Fruit fly (Drosophila melanogaster) whole organism, embryonic: ENCODE results near the gene CG42833.

Experiments used
- Atf-2 ChIP-seq: fragments of 200-800 bp; sonication (Bioruptor generic); optimal IDR thresholded peaks from 2 replicates; lab custom pipeline; 2016; ENCODE audit warnings: missing biosample characterization, missing genetic modification characterization
- Awh ChIP-seq: fragments of 200-800 bp; sonication (Bioruptor generic); IDR thresholded peaks from 2 replicates; pipeline ENCODE4, ENCODE4 v1.3.6; 2022; ENCODE audit warnings: missing biosample characterization, missing genetic modification characterization
- CG10209 ChIP-seq: fragments of 200-800 bp; sonication (Bioruptor generic); optimal IDR thresholded peaks from 3 replicates; lab custom pipeline; 2017; ENCODE audit warnings: missing biosample characterization, mild to moderate bottlenecking, missing genetic modification characterization, missing genetic modification reagents
- CG10274 ChIP-seq: fragments of 200-800 bp; sonication (Bioruptor generic); optimal IDR thresholded peaks from 3 replicates; lab custom pipeline; 2017; ENCODE audit warnings: missing biosample characterization, mild to moderate bottlenecking, missing genetic modification characterization
- CG12071 ChIP-seq: fragments of 200-800 bp; sonication (Bioruptor generic); optimal IDR thresholded peaks from 3 replicates; lab custom pipeline; 2018; ENCODE audit warnings: missing biosample characterization, mild to moderate bottlenecking, missing genetic modification characterization
- CG12155 ChIP-seq: fragments of 200-800 bp; sonication (Bioruptor generic); optimal IDR thresholded peaks from 3 replicates; lab custom pipeline; 2016; ENCODE audit warnings: missing biosample characterization, missing genetic modification characterization
- CG13123 ChIP-seq: fragments of 200-800 bp; sonication (Bioruptor generic); optimal IDR thresholded peaks from 2 replicates; lab custom pipeline; 2016; ENCODE audit warnings: missing biosample characterization, missing genetic modification characterization
- CG17359 ChIP-seq: fragments of 200-800 bp; sonication (Bioruptor generic); optimal IDR thresholded peaks from 3 replicates; lab custom pipeline; 2018; ENCODE audit warnings: missing biosample characterization, mild to moderate bottlenecking, missing genetic modification characterization, moderate library complexity
- CG18011 ChIP-seq: fragments of 200-800 bp; sonication (Bioruptor generic); optimal IDR thresholded peaks from 2 replicates; lab custom pipeline; 2017; ENCODE audit warnings: missing biosample characterization, missing genetic modification characterization, mild to moderate bottlenecking, moderate library complexity, missing genotype
- CG18764 ChIP-seq: fragments of 200-800 bp; sonication (Bioruptor generic); optimal IDR thresholded peaks from 3 replicates; lab custom pipeline; 2016; ENCODE audit warnings: missing biosample characterization, missing genetic modification characterization
- CG30403 ChIP-seq: fragments of 200-800 bp; sonication (Bioruptor generic); optimal IDR thresholded peaks from 3 replicates; lab custom pipeline; 2016; ENCODE audit warnings: missing biosample characterization, missing genetic modification characterization
- CG31388 ChIP-seq: fragments of 200-800 bp; sonication (Bioruptor generic); optimal IDR thresholded peaks from 2 replicates; lab custom pipeline; 2016; ENCODE audit warnings: missing biosample characterization, missing genetic modification characterization
- CG3163 ChIP-seq: fragments of 200-800 bp; sonication (Bioruptor generic); optimal IDR thresholded peaks from 3 replicates; lab custom pipeline; 2016; ENCODE audit warnings: missing biosample characterization, missing genetic modification characterization
- CG3281 ChIP-seq: fragments of 200-800 bp; sonication (Bioruptor generic); optimal IDR thresholded peaks from 3 replicates; lab custom pipeline; 2017; ENCODE audit warnings: missing biosample characterization, mild to moderate bottlenecking, missing genetic modification characterization
- CG34224 ChIP-seq: fragments of 200-800 bp; sonication (Bioruptor generic); IDR thresholded peaks from 3 replicates; pipeline ENCODE4 v1.3.6; 2022; ENCODE audit warnings: missing biosample characterization, missing genetic modification characterization; ENCODE audit not compliant: partially characterized antibody
- CG34422 ChIP-seq: fragments of 200-800 bp; sonication (Bioruptor generic); IDR thresholded peaks from 3 replicates; pipeline ENCODE4 v1.3.6; 2022; ENCODE audit warnings: missing biosample characterization, missing genetic modification characterization
- CG8478 ChIP-seq: fragments of >200 bp; optimal IDR thresholded peaks from 2 replicates; lab custom pipeline; 2018
- CG9437 ChIP-seq: fragments of 200-800 bp; sonication (Bioruptor generic); optimal IDR thresholded peaks from 2 replicates; lab custom pipeline; 2018; ENCODE audit warnings: missing biosample characterization, mild to moderate bottlenecking, missing genetic modification characterization
- CG9797 ChIP-seq: fragments of 200-800 bp; sonication (Bioruptor generic); optimal IDR thresholded peaks from 3 replicates; lab custom pipeline; 2018; ENCODE audit warnings: missing biosample characterization, mild to moderate bottlenecking, missing genetic modification characterization
- CG9932 ChIP-seq: fragments of 200-800 bp; sonication (Bioruptor generic); IDR thresholded peaks from 2 replicates; pipeline ENCODE4 v1.3.6; 2022; ENCODE audit warnings: missing biosample characterization, missing genetic modification characterization
- Dad ChIP-seq: fragments of 200-800 bp; sonication (Bioruptor generic); optimal IDR thresholded peaks from 3 replicates; lab custom pipeline; 2016; ENCODE audit warnings: missing biosample characterization, missing genetic modification characterization
- Dbx ChIP-seq: fragments of 200-800 bp; sonication (Bioruptor generic); IDR thresholded peaks from 3 replicates; pipeline ENCODE4 v1.3.6; 2022; ENCODE audit warnings: missing biosample characterization, missing genetic modification characterization
- Dek ChIP-seq: fragments of 200-800 bp; sonication (Bioruptor generic); optimal IDR thresholded peaks from 3 replicates; lab custom pipeline; 2019; ENCODE audit warnings: missing biosample characterization, mild to moderate bottlenecking, missing genetic modification characterization, moderate library complexity
- Fer3 ChIP-seq: fragments of 200-800 bp; sonication (Bioruptor generic); optimal IDR thresholded peaks from 2 replicates; lab custom pipeline; 2018; ENCODE audit warnings: missing biosample characterization, mild to moderate bottlenecking, missing genetic modification characterization, moderate library complexity
- H15 ChIP-seq: fragments of 200-800 bp; sonication (Bioruptor generic); IDR thresholded peaks from 3 replicates; pipeline ENCODE4 v1.3.6; 2022; ENCODE audit warnings: missing biosample characterization, missing genetic modification characterization
- HLH54F ChIP-seq: fragments of 200-800 bp; sonication (Bioruptor generic); optimal IDR thresholded peaks from 3 replicates; lab custom pipeline; 2016; ENCODE audit warnings: missing biosample characterization, missing genetic modification characterization
- Kr ChIP-seq: fragments of 200-800 bp; sonication (Bioruptor generic); optimal IDR thresholded peaks from 2 replicates; lab custom pipeline; 2017; ENCODE audit warnings: missing biosample characterization, mild to moderate bottlenecking, missing genetic modification characterization
- Lhr ChIP-seq: fragments of 200-800 bp; sonication (Bioruptor generic); optimal IDR thresholded peaks from 3 replicates; lab custom pipeline; 2017; ENCODE audit warnings: mild to moderate bottlenecking, missing biosample characterization, missing genetic modification reagents, missing genetic modification characterization
- Meics ChIP-seq: fragments of 200-800 bp; sonication (Bioruptor generic); optimal IDR thresholded peaks from 2 replicates; lab custom pipeline; 2017; ENCODE audit warnings: missing biosample characterization, mild to moderate bottlenecking, missing genetic modification characterization
- NC2β ChIP-seq: fragments of 200-800 bp; sonication (Bioruptor generic); optimal IDR thresholded peaks from 2 replicates; lab custom pipeline; 2016; ENCODE audit warnings: missing biosample characterization, missing genetic modification characterization
- NFAT ChIP-seq: fragments of 200-800 bp; sonication (Bioruptor generic); IDR thresholded peaks from 2 replicates; pipeline ENCODE4 v1.3.6; 2022; ENCODE audit warnings: missing biosample characterization, missing genetic modification characterization
- Oli ChIP-seq: fragments of 200-800 bp; sonication (Bioruptor generic); optimal IDR thresholded peaks from 2 replicates; lab custom pipeline; 2018; ENCODE audit warnings: missing biosample characterization, mild to moderate bottlenecking, missing genetic modification characterization, moderate library complexity
- Vsx1 ChIP-seq: fragments of 200-800 bp; sonication (Bioruptor generic); optimal IDR thresholded peaks from 2 replicates; lab custom pipeline; 2017; ENCODE audit warnings: missing biosample characterization, mild to moderate bottlenecking, missing genetic modification characterization, missing genetic modification reagents
- Xrp1 ChIP-seq: fragments of 200-800 bp; sonication (Bioruptor generic); IDR thresholded peaks from 2 replicates; pipeline ENCODE4 v1.3.6; 2022; ENCODE audit warnings: missing biosample characterization, missing genetic modification characterization
- ase ChIP-seq: fragments of 200-800 bp; sonication (Bioruptor generic); IDR thresholded peaks from 3 replicates; pipeline ENCODE4 v1.3.6; 2022; ENCODE audit warnings: missing biosample characterization, missing genetic modification characterization
- bbx ChIP-seq: fragments of 200-800 bp; sonication (Bioruptor generic); IDR thresholded peaks from 2 replicates; pipeline ENCODE4 v1.3.6; 2022; ENCODE audit warnings: missing biosample characterization, missing genetic modification characterization; ENCODE audit not compliant: partially characterized antibody
- corto ChIP-seq: fragments of 200-800 bp; sonication (Bioruptor generic); optimal IDR thresholded peaks from 2 replicates; lab custom pipeline; 2016; ENCODE audit warnings: missing biosample characterization, mild to moderate bottlenecking, missing genetic modification characterization, moderate library complexity
- ewg ChIP-seq: fragments of 200-800 bp; sonication (Bioruptor generic); optimal IDR thresholded peaks from 3 replicates; lab custom pipeline; 2017; ENCODE audit warnings: mild to moderate bottlenecking, missing biosample characterization, missing genetic modification reagents, missing genetic modification characterization
- fd3F ChIP-seq: fragments of 200-800 bp; sonication (Bioruptor generic); optimal IDR thresholded peaks from 2 replicates; lab custom pipeline; 2018; ENCODE audit warnings: missing biosample characterization, mild to moderate bottlenecking, missing genetic modification characterization, moderate library complexity
- gsb-n ChIP-seq: fragments of 200-800 bp; sonication (Bioruptor generic); optimal IDR thresholded peaks from 3 replicates; lab custom pipeline; 2018; ENCODE audit warnings: missing biosample characterization, mild to moderate bottlenecking, missing genetic modification characterization
- jumu ChIP-seq: fragments of 200-800 bp; sonication (Bioruptor generic); optimal IDR thresholded peaks from 3 replicates; lab custom pipeline; 2016; ENCODE audit warnings: missing biosample characterization, missing genetic modification characterization
- seq ChIP-seq: fragments of 200-800 bp; sonication (Bioruptor generic); IDR thresholded peaks from 2 replicates; pipeline ENCODE4 v1.3.6; 2022; ENCODE audit warnings: missing biosample characterization, missing genetic modification characterization
- slbo ChIP-seq: fragments of 200-800 bp; sonication (Bioruptor generic); IDR thresholded peaks from 2 replicates; pipeline ENCODE4 v1.3.6; 2022; ENCODE audit warnings: missing biosample characterization, missing genetic modification characterization
- sob ChIP-seq: fragments of 200-800 bp; sonication (Bioruptor generic); IDR thresholded peaks from 2 replicates; pipeline ENCODE4 v1.3.6; 2022; ENCODE audit warnings: missing biosample characterization, missing genetic modification characterization
- sqz ChIP-seq: fragments of 200-800 bp; sonication (Bioruptor generic); optimal IDR thresholded peaks from 3 replicates; lab custom pipeline; 2018; ENCODE audit warnings: missing biosample characterization, mild to moderate bottlenecking, missing genetic modification characterization
- tap ChIP-seq: fragments of 200-800 bp; optimal IDR thresholded peaks from 3 replicates; lab custom pipeline; 2019; ENCODE audit warnings: missing biosample characterization, mild to moderate bottlenecking, missing genetic modification characterization, moderate library complexity
- tx ChIP-seq: fragments of 200-800 bp; sonication (Bioruptor generic); optimal IDR thresholded peaks from 2 replicates; lab custom pipeline; 2016; ENCODE audit warnings: missing biosample characterization, missing genetic modification characterization
- wdn ChIP-seq: fragments of 200-800 bp; sonication (Bioruptor generic); IDR thresholded peaks from 2 replicates; pipeline ENCODE4 v1.3.6; 2022; ENCODE audit warnings: missing biosample characterization, missing genetic modification characterization
- wek ChIP-seq: fragments of 200-800 bp; sonication (Bioruptor generic); optimal IDR thresholded peaks from 3 replicates; lab custom pipeline; 2018; ENCODE audit warnings: missing biosample characterization, mild to moderate bottlenecking, missing genetic modification characterization, moderate library complexity

The CG42833 gene

dm6 chr3L:20241987-20242982 is 42.4 kb downstream of the CG42833 start (continued):
- TF ChIP-seq CG3281 (GFP tag; lab: Kevin White, UChicago) (peak; percentile 64), corto (GFP tag; lab: Kevin White, UChicago) (peak; percentile 48), Fer3 (tag; lab: Kevin White, UChicago) (peak; percentile 29), NFAT (peak; percentile 66), Vsx1 (GFP tag; lab: Kevin White, UChicago) (no peak), tap (tag; lab: Kevin White, UChicago) (no peak), CG34224 (peak; percentile 60), Dad (GFP tag; lab: Kevin White, UChicago) (no peak), CG17359 (tag; lab: Kevin White, UChicago) (peak; percentile 69), Kr (GFP tag; lab: Kevin White, UChicago) (no peak), CG34422 (GFP tag; lab: Robert Waterston, UW) (peak; percentile 80), HLH54F (GFP tag; lab: Kevin White, UChicago) (no peak), wek (GFP tag; lab: Kevin White, UChicago) (no peak), gsb-n (tag; lab: Kevin White, UChicago) (no peak), CG8478 (no peak), CG31388 (GFP tag; lab: Kevin White, UChicago) (peak; percentile 15), CG12071 (GFP tag; lab: Kevin White, UChicago) (no peak), NC2β (GFP tag; lab: Kevin White, UChicago) (no peak), tx (GFP tag; lab: Kevin White, UChicago) (no peak), Awh (GFP tag; lab: Robert Waterston, UW) (no peak), CG9797 (GFP tag; lab: Kevin White, UChicago) (no peak), CG13123 (GFP tag; lab: Kevin White, UChicago) (peak; percentile 4), Xrp1 (GFP tag; lab: Robert Waterston, UW) (peak; percentile 71), CG30403 (GFP tag; lab: Kevin White, UChicago) (peak; percentile 71), CG9437 (peak; percentile 97), Oli (peak; percentile 58), CG12155 (GFP tag; lab: Kevin White, UChicago) (peak; percentile 62), CG18764 (GFP tag; lab: Kevin White, UChicago) (no peak), CG10274 (GFP tag; lab: Kevin White, UChicago) (no peak), slbo (GFP tag; lab: Robert Waterston, UW) (peak; percentile 66), fd3F (GFP tag; lab: Kevin White, UChicago) (peak; percentile 44), seq (no peak), H15 (GFP tag; lab: Robert Waterston, UW) (peak; percentile 10; the same call in 1 of the 3 replicates), CG9932 (GFP tag; lab: Robert Waterston, UW) (peak; percentile 85), ewg (GFP tag; lab: Kevin White, UChicago) (peak; percentile 25), CG10209 (GFP tag; lab: Kevin White, UChicago) (peak; percentile 57), Dbx (peak; percentile 24; the same call in 2 of the 3 replicates), Dek (tag; lab: Kevin White, UChicago) (peak; percentile 51), CG3163 (GFP tag; lab: Kevin White, UChicago) (no peak), sqz (GFP tag; lab: Kevin White, UChicago) (peak; percentile 28), jumu (no peak), CG18011 (GFP tag; lab: Kevin White, UChicago) (no peak), wdn (GFP tag; lab: Robert Waterston, UW) (no peak; the same call in none of the 2 replicates), bbx (GFP tag; lab: Robert Waterston, UW) (peak; percentile 57), ase (GFP tag; lab: Robert Waterston, UW) (peak; percentile 62; the same call in 2 of the 3 replicates), Lhr (GFP tag; lab: Kevin White, UChicago) (no peak), Meics (GFP tag; lab: Kevin White, UChicago) (peak; percentile 53), sob (GFP tag; lab: Robert Waterston, UW) (peak; percentile 66), Atf-2 (GFP tag; lab: Kevin White, UChicago) (no peak)
